Worm (Caenorhabditis elegans) whole organism, L1 larva: Measurements from ENCODE around the gene srh-187.

Source experiments
- C34B4.2 ChIP-seq: sonication (generic microtip); optimal IDR thresholded peaks from 2 replicates; lab custom pipeline; 2017; ENCODE audit warnings: mild to moderate bottlenecking, missing genetic modification characterization, missing compliant biosample characterization
- fos-1 ChIP-seq: fragments of 150-350 bp; optimal IDR thresholded peaks from 2 replicates; lab custom pipeline; 2014; ENCODE audit warnings: missing biosample characterization, missing genetic modification characterization
- mdl-1 ChIP-seq, 2 experiments: fragments of 150-350 bp; optimal IDR thresholded peaks; 2 replicates each; lab custom pipeline; 2014 to 2017; ENCODE audit warnings: missing biosample characterization in 2 of 2, missing genetic modification characterization in 2 of 2, inconsistent platforms in 1 of 2
- nhr-90 ChIP-seq: sonication (generic microtip); optimal IDR thresholded peaks from 2 replicates; lab custom pipeline; 2016; ENCODE audit warnings: mild to moderate bottlenecking, missing genetic modification characterization, missing compliant biosample characterization; ENCODE audit not compliant: poor library complexity
- snpc-4 ChIP-seq: fragments of 150-350 bp; optimal IDR thresholded peaks from 2 replicates; lab custom pipeline; 2014; ENCODE audit warnings: missing biosample characterization, missing genetic modification characterization
- ztf-11 ChIP-seq, 2 experiments: sonication (generic microtip); optimal IDR thresholded peaks; 2 replicates each; lab custom pipeline; 2016 to 2017; ENCODE audit warnings: missing genetic modification characterization in 2 of 2, missing biosample characterization in 1 of 2, missing compliant biosample characterization in 1 of 2

DNA sequence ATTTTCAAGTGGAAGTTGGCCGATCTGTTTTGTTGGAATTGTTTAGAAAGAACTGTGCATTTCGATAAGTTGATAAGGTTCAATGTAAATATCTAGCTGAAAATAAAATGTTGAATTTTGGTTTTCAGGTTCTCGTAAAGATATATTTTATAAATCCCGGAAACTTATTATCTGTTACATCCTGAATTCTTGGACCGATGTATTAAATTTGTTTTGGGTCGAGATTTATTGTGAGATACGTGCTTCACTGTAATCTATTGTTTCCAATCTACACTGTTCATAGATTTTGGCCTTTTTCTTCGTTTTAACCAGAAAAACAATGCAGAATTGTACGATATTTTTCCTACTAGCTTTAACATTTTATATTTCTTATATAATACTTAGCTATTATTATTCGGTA lies 17.4 kb upstream of the srh-187 start, which contains the start of gene C03G6.6:
- no peak for TF ChIP-seq C34B4.2
- no peak for TF ChIP-seq ztf-11 (tag; optimal IDR thresholded peaks at IDR 0.05; lab: Kevin White, UChicago)
- no peak for TF ChIP-seq fos-1 (tag; lab: Kevin White, UChicago)
- no peak for TF ChIP-seq snpc-4 (tag; lab: Kevin White, UChicago)
- TF ChIP-seq nhr-90: no peak
- no peak for TF ChIP-seq mdl-1 (tag; optimal IDR thresholded peaks at IDR 0.05; lab: Kevin White, UChicago)
